Worm (Caenorhabditis elegans) whole organism, L1 larva: ENCODE data around the gene Y73B6BL.270.

Experiments used
- ceh-63 ChIP-seq: fragments of 200-800 bp; sonication (Bioruptor generic); optimal IDR thresholded peaks from 2 replicates; lab custom pipeline; 2018; ENCODE audit warnings: mild to moderate bottlenecking, missing genetic modification characterization, missing compliant biosample characterization
- ceh-82 ChIP-seq, 3 experiments: fragments of 150-350 bp in 1 of 3; sonication (generic microtip) in 2 of 3; optimal IDR thresholded peaks; 2 replicates each; lab custom pipeline; 2014 to 2017; ENCODE audit warnings: missing biosample characterization in 3 of 3, missing genetic modification characterization in 3 of 3
- ces-1 ChIP-seq: fragments of 150-350 bp; optimal IDR thresholded peaks from 2 replicates; lab custom pipeline; 2014; ENCODE audit warnings: missing biosample characterization, missing genetic modification reagents, missing genetic modification characterization
- irx-1 ChIP-seq: sonication (generic microtip); optimal IDR thresholded peaks from 2 replicates; lab custom pipeline; 2016; ENCODE audit warnings: missing genetic modification characterization, missing compliant biosample characterization
- lin-15B ChIP-seq: fragments of 150-350 bp; sonication (generic microtip); optimal IDR thresholded peaks from 3 replicates; lab custom pipeline; 2014; ENCODE audit warnings: missing biosample characterization, missing genetic modification characterization
- nhr-11 ChIP-seq: fragments of 150-350 bp; optimal IDR thresholded peaks from 2 replicates; lab custom pipeline; 2014; ENCODE audit warnings: missing biosample characterization, missing genetic modification characterization
- nhr-28 ChIP-seq: fragments of 150-350 bp; optimal IDR thresholded peaks from 2 replicates; lab custom pipeline; 2014; ENCODE audit warnings: missing biosample characterization, missing genetic modification characterization
- nhr-76 ChIP-seq: sonication (generic microtip); optimal IDR thresholded peaks from 2 replicates; lab custom pipeline; 2017; ENCODE audit warnings: missing biosample characterization, missing genetic modification characterization
- unc-62 ChIP-seq: fragments of 150-350 bp; optimal IDR thresholded peaks from 2 replicates; lab custom pipeline; 2014; ENCODE audit warnings: missing biosample characterization, missing genetic modification reagents, missing genetic modification characterization
- zag-1 ChIP-seq: fragments of 150-350 bp; optimal IDR thresholded peaks from 2 replicates; lab custom pipeline; 2014; ENCODE audit warnings: missing biosample characterization, missing genetic modification characterization

DNA sequence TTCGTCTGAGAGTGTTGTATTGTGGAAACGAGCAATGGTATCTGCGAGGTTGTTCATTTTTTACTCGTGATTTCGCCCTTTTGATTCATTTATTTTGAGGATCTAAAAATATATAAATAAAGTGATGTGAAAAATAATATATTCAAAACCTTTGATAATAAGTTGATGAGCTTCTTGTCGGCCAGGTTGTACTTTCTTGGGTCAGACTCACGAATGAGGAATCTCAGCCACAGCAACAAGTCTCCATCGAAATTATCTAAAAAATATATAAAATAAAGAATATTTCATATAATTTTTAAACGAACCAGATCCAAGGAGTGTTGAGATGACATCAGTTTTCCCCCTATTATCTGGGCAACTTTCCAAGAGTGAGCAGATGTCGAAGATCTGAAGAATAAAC, 22.7 kb upstream of the Y73B6BL.270 start, which contains the start of gene Y73B6BL.288:
- TF ChIP-seq unc-62 (GFP tag; lab: Kevin White, UChicago) (no peak), nhr-76 (tag; lab: Kevin White, UChicago) (no peak), ceh-63 (GFP tag; lab: Kevin White, UChicago) (no peak), nhr-28 (no peak), ces-1 (GFP tag; lab: Kevin White, UChicago) (no peak), ceh-82 (tag; optimal IDR thresholded peaks at IDR 0.05; lab: Kevin White, UChicago) (no peak), zag-1 (tag; lab: Kevin White, UChicago) (no peak), irx-1 (tag; lab: Kevin White, UChicago) (no peak), nhr-11 (no peak), lin-15B (tag; lab: Kevin White, UChicago) (no peak)
